Fruit fly (Drosophila melanogaster) whole organism, embryonic: Measurements from ENCODE around the gene CG9389.

Experiments
- ATbp ChIP-seq: fragments of 200-800 bp; sonication (Bioruptor generic); optimal IDR thresholded peaks from 2 replicates; lab custom pipeline; 2017; ENCODE audit warnings: missing biosample characterization, mild to moderate bottlenecking, missing genetic modification characterization, missing genetic modification reagents
- Abd-B ChIP-seq: fragments of 200-800 bp; sonication (Bioruptor generic); optimal IDR thresholded peaks from 2 replicates; lab custom pipeline; 2018; ENCODE audit warnings: missing biosample characterization, mild to moderate bottlenecking, missing genetic modification characterization, moderate library complexity
- Adf1 ChIP-seq: fragments of 200-800 bp; sonication (Bioruptor generic); IDR thresholded peaks from 2 replicates; pipeline ENCODE4 v1.3.6; 2022; ENCODE audit warnings: missing biosample characterization, missing genetic modification characterization
- Asciz ChIP-seq: fragments of 200-800 bp; sonication (Bioruptor generic); optimal IDR thresholded peaks from 2 replicates; lab custom pipeline; 2017; ENCODE audit warnings: missing biosample characterization, mild to moderate bottlenecking, missing genetic modification characterization, missing genetic modification reagents
- Bgb ChIP-seq: fragments of 200-800 bp; sonication (Bioruptor generic); IDR thresholded peaks from 2 replicates; pipeline ENCODE4 v1.3.6; 2022; ENCODE audit warnings: missing biosample characterization, missing genetic modification characterization; ENCODE audit not compliant: partially characterized antibody
- Blimp-1 ChIP-seq: fragments of 200-800 bp; sonication (Bioruptor generic); optimal IDR thresholded peaks from 3 replicates; lab custom pipeline; 2018; ENCODE audit warnings: missing biosample characterization, missing genetic modification characterization, mild to moderate bottlenecking, moderate library complexity, missing genetic modification reagents
- CG10431 ChIP-seq: fragments of 200-800 bp; sonication (Bioruptor generic); optimal IDR thresholded peaks from 3 replicates; lab custom pipeline; 2018; ENCODE audit warnings: missing biosample characterization, mild to moderate bottlenecking, missing genetic modification characterization
- CG11093 ChIP-seq: fragments of 200-800 bp; sonication (Bioruptor generic); IDR thresholded peaks from 3 replicates; pipeline ENCODE4 v1.3.6; 2022; ENCODE audit warnings: missing biosample characterization, missing genetic modification characterization
- CG12769 ChIP-seq: fragments of 200-800 bp; sonication (Bioruptor generic); optimal IDR thresholded peaks from 2 replicates; lab custom pipeline; 2019; ENCODE audit warnings: missing biosample characterization, mild to moderate bottlenecking, missing genetic modification characterization, moderate library complexity
- CG13894 ChIP-seq: fragments of 200-800 bp; sonication (Bioruptor generic); optimal IDR thresholded peaks from 3 replicates; lab custom pipeline; 2018; ENCODE audit warnings: missing biosample characterization, mild to moderate bottlenecking, missing genetic modification characterization, moderate library complexity
- CG14014 ChIP-seq: fragments of 200-800 bp; sonication (Bioruptor generic); IDR thresholded peaks from 2 replicates; pipeline ENCODE4 v1.3.6; 2022; ENCODE audit warnings: missing biosample characterization, missing genetic modification characterization
- CG2199 ChIP-seq: fragments of 200-800 bp; sonication (Bioruptor generic); IDR thresholded peaks from 3 replicates; pipeline ENCODE4 v1.3.6; 2022; ENCODE audit warnings: missing biosample characterization, missing genetic modification characterization
- CG32532 ChIP-seq: fragments of 200-800 bp; sonication (Bioruptor generic); IDR thresholded peaks from 2 replicates; pipeline ENCODE4 v1.3.6; 2022; ENCODE audit warnings: missing biosample characterization, missing genetic modification characterization
- CG5245 ChIP-seq: fragments of 200-800 bp; sonication (Bioruptor generic); optimal IDR thresholded peaks from 3 replicates; lab custom pipeline; 2016; ENCODE audit warnings: missing biosample characterization, missing genetic modification characterization
- CG6175 ChIP-seq: fragments of 200-800 bp; sonication (Bioruptor generic); IDR thresholded peaks from 3 replicates; pipeline ENCODE4 v1.3.6; 2022; ENCODE audit warnings: missing biosample characterization, missing genetic modification characterization
- CG6791 ChIP-seq: fragments of 200-800 bp; sonication (Bioruptor generic); IDR thresholded peaks from 3 replicates; pipeline ENCODE4 v1.3.6; 2022; ENCODE audit warnings: missing biosample characterization, missing genetic modification characterization; ENCODE audit not compliant: partially characterized antibody
- CTCF ChIP-seq: fragments of 200-800 bp; sonication (Bioruptor generic); optimal IDR thresholded peaks from 2 replicates; lab custom pipeline; 2017; ENCODE audit warnings: missing biosample characterization, mild to moderate bottlenecking, missing genetic modification characterization, moderate library complexity
- Dad ChIP-seq: fragments of 200-800 bp; sonication (Bioruptor generic); optimal IDR thresholded peaks from 3 replicates; lab custom pipeline; 2016; ENCODE audit warnings: missing biosample characterization, missing genetic modification characterization
- Dip3 ChIP-seq: fragments of 200-800 bp; sonication (Bioruptor generic); optimal IDR thresholded peaks from 3 replicates; lab custom pipeline; 2016; ENCODE audit warnings: missing biosample characterization, missing genetic modification characterization
- Gsc ChIP-seq: fragments of 200-800 bp; sonication (Bioruptor generic); IDR thresholded peaks from 2 replicates; pipeline ENCODE4 v1.3.6; 2022; ENCODE audit warnings: missing biosample characterization, missing genetic modification characterization
- HLHmδ ChIP-seq: fragments of 200-800 bp; sonication (Bioruptor generic); optimal IDR thresholded peaks from 2 replicates; lab custom pipeline; 2018; ENCODE audit warnings: missing biosample characterization, mild to moderate bottlenecking, missing genetic modification characterization, moderate library complexity
- Hand ChIP-seq: fragments of 200-800 bp; sonication (Bioruptor generic); optimal IDR thresholded peaks from 2 replicates; lab custom pipeline; 2017; ENCODE audit warnings: mild to moderate bottlenecking, missing biosample characterization, missing genetic modification reagents, missing genetic modification characterization
- Pdp1 ChIP-seq, 2 experiments: fragments of 200-800 bp; sonication (Bioruptor generic); optimal IDR thresholded peaks; 3 replicates each; lab custom pipeline; 2016; ENCODE audit warnings: missing biosample characterization in 2 of 2, missing genetic modification characterization in 2 of 2, mild to moderate bottlenecking in 1 of 2, moderate library complexity in 1 of 2
- Rfx ChIP-seq: fragments of 200-800 bp; sonication (Bioruptor generic); IDR thresholded peaks from 2 replicates; pipeline ENCODE4 v1.3.6; 2022; ENCODE audit warnings: missing biosample characterization, missing genetic modification characterization
- Sry-δ ChIP-seq: fragments of 200-800 bp; sonication (Bioruptor generic); optimal IDR thresholded peaks from 2 replicates; lab custom pipeline; 2016; ENCODE audit warnings: missing biosample characterization, missing genetic modification characterization
- Xbp1 ChIP-seq: fragments of 200-800 bp; sonication (Bioruptor generic); optimal IDR thresholded peaks from 3 replicates; lab custom pipeline; 2016; ENCODE audit warnings: missing biosample characterization, mild to moderate bottlenecking, missing genetic modification characterization
- dysf ChIP-seq: fragments of 200-800 bp; sonication (Bioruptor generic); IDR thresholded peaks from 3 replicates; pipeline ENCODE4 v1.3.6; 2022; ENCODE audit warnings: missing biosample characterization, missing genetic modification characterization
- ems ChIP-seq: fragments of 200-800 bp; sonication (Bioruptor generic); optimal IDR thresholded peaks from 3 replicates; lab custom pipeline; 2016; ENCODE audit warnings: missing biosample characterization, missing genetic modification characterization
- grau ChIP-seq: fragments of 200-800 bp; optimal IDR thresholded peaks from 3 replicates; lab custom pipeline; 2019; ENCODE audit warnings: missing biosample characterization, mild to moderate bottlenecking, missing genetic modification characterization, moderate library complexity
- ham ChIP-seq: fragments of 200-800 bp; sonication (Bioruptor generic); IDR thresholded peaks from 2 replicates; pipeline ENCODE4 v1.3.6; 2022; ENCODE audit warnings: missing biosample characterization, missing genetic modification characterization
- her ChIP-seq: fragments of 200-800 bp; sonication (Bioruptor generic); optimal IDR thresholded peaks from 2 replicates; lab custom pipeline; 2016; ENCODE audit warnings: missing biosample characterization, missing genetic modification characterization
- lbe ChIP-seq: fragments of 200-800 bp; sonication (Bioruptor generic); optimal IDR thresholded peaks from 2 replicates; lab custom pipeline; 2016; ENCODE audit warnings: missing biosample characterization, mild to moderate bottlenecking, missing genetic modification characterization
- nom ChIP-seq: fragments of 200-800 bp; sonication (Bioruptor generic); optimal IDR thresholded peaks from 2 replicates; lab custom pipeline; 2017; ENCODE audit warnings: missing biosample characterization, missing genetic modification characterization, mild to moderate bottlenecking, moderate library complexity, missing genetic modification reagents
- p53 ChIP-seq: fragments of 200-800 bp; sonication (Bioruptor generic); optimal IDR thresholded peaks from 2 replicates; lab custom pipeline; 2016; ENCODE audit warnings: missing biosample characterization, missing genetic modification characterization
- ranshi ChIP-seq: fragments of 200-800 bp; sonication (Bioruptor generic); IDR thresholded peaks from 2 replicates; pipeline ENCODE4 v1.3.6; 2022; ENCODE audit warnings: missing biosample characterization, missing genetic modification characterization
- sd ChIP-seq: fragments of 200-800 bp; sonication (Bioruptor generic); optimal IDR thresholded peaks from 3 replicates; lab custom pipeline; 2018; ENCODE audit warnings: missing biosample characterization, mild to moderate bottlenecking, missing genetic modification characterization, moderate library complexity
- sens ChIP-seq: fragments of 200-800 bp; sonication (Bioruptor generic); peaks from one replicate; lab custom pipeline; 2016; ENCODE audit warnings: missing biosample characterization, missing genetic modification characterization
- tio ChIP-seq: fragments of 200-800 bp; sonication (Bioruptor generic); optimal IDR thresholded peaks from 2 replicates; lab custom pipeline; 2017; ENCODE audit warnings: missing biosample characterization, missing genetic modification characterization, inconsistent platforms
- trh ChIP-seq: fragments of 200-800 bp; sonication (Bioruptor generic); optimal IDR thresholded peaks from 2 replicates; lab custom pipeline; 2016; ENCODE audit warnings: missing biosample characterization, missing genetic modification characterization

The CG9389 gene

dm6 chr3L:21303659-21304058, 33.3 kb upstream of the CG9389 start (continued):
- TF ChIP-seq Bgb: no peak
- no peak for TF ChIP-seq ATbp
- no peak for TF ChIP-seq CG10431 (GFP tag; lab: Kevin White, UChicago)
- 0 out of 2 replicates have a peak, but pooled peaks have one; percentile 9 for TF ChIP-seq CG32532 (GFP tag; lab: Robert Waterston, UW)
- TF ChIP-seq CG11093 (GFP tag; lab: Robert Waterston, UW): no peak
- peak; percentile 21; the same call in 1 of the 2 replicates for TF ChIP-seq CG14014 (GFP tag; lab: Robert Waterston, UW)
- TF ChIP-seq Dip3 (GFP tag; lab: Kevin White, UChicago): no peak
- TF ChIP-seq Dad (GFP tag; lab: Kevin White, UChicago): no peak
- TF ChIP-seq CG5245 (GFP tag; lab: Kevin White, UChicago): no peak
- no peak for TF ChIP-seq tio (GFP tag; lab: Kevin White, UChicago)
- TF ChIP-seq p53: no peak
- no peak for TF ChIP-seq trh (GFP tag; lab: Kevin White, UChicago)
- TF ChIP-seq Abd-B (GFP tag; lab: Kevin White, UChicago): no peak
- TF ChIP-seq sens: peak; percentile 48
- no peak for TF ChIP-seq HLHmδ
- no peak for TF ChIP-seq lbe (GFP tag; lab: Kevin White, UChicago)
- TF ChIP-seq ems: no peak
- TF ChIP-seq Hand (GFP tag; lab: Kevin White, UChicago): no peak
- no peak for TF ChIP-seq CG6175 (GFP tag; lab: Robert Waterston, UW)
- TF ChIP-seq ranshi (GFP tag; lab: Robert Waterston, UW): no peak
- no peak for TF ChIP-seq her (GFP tag; lab: Kevin White, UChicago)
- TF ChIP-seq nom: no peak
- no peak for TF ChIP-seq CTCF
- no peak for TF ChIP-seq Asciz (GFP tag; lab: Kevin White, UChicago)
- no peak for TF ChIP-seq Xbp1 (GFP tag; lab: Kevin White, UChicago)

- TF ChIP-seq dysf (GFP tag; lab: Robert Waterston, UW) (0 out of 3 replicates have a peak, but pooled peaks have one; percentile 7), nom (no peak), Gsc (0 out of 2 replicates have a peak, but pooled peaks have one; percentile 14)
Measured at dm6 chr3L:21302493-21302892, 32.1 kb upstream of the CG9389 start.

- TF ChIP-seq CG10431 (GFP tag; lab: Kevin White, UChicago): peak; percentile 56
- peak; percentile 18 for TF ChIP-seq grau
- TF ChIP-seq sd (tag; lab: Kevin White, UChicago): peak; percentile 5
- TF ChIP-seq ham (GFP tag; lab: Robert Waterston, UW): no peak
- peak in 1 of 2 experiments; percentile 40 for TF ChIP-seq Pdp1 (GFP tag; optimal IDR thresholded peaks at IDR 0.05; lab: Kevin White, UChicago)
- peak; percentile 49 for TF ChIP-seq CG12769
- TF ChIP-seq CG2199: 0 out of 3 replicates have a peak, but pooled peaks have one; percentile 45
- TF ChIP-seq Asciz (GFP tag; lab: Kevin White, UChicago): no peak
- TF ChIP-seq Blimp-1 (GFP tag; lab: Kevin White, UChicago): peak; percentile 96
Measured at dm6 chr3L:21301737-21302487, 31.5 kb upstream of the CG9389 start.

dm6 chr3L:21300280-21300679, 29.9 kb upstream of the CG9389 start, which contains the start of gene Cpr78Cc:
Cpr78Cc (plus strand) TSS chr3L:21300580.
- TF ChIP-seq CG6791 (no peak), CG13894 (tag; lab: Kevin White, UChicago) (peak; percentile 15), Adf1 (GFP tag; lab: Robert Waterston, UW) (peak; percentile 37; the same call in 1 of the 2 replicates), Sry-δ (GFP tag; lab: Kevin White, UChicago) (no peak), Rfx (GFP tag; lab: Robert Waterston, UW) (peak; percentile 18; the same call in 1 of the 2 replicates)
